Worm (Caenorhabditis elegans) whole organism, early embryonic: ENCODE measurements around the gene T25D1.2.

Experiments used
- ama-1 ChIP-seq: fragments of 150-350 bp; optimal IDR thresholded peaks from 2 replicates; lab custom pipeline; 2014
- sea-1 ChIP-seq: fragments of 200-800 bp; sonication (Bioruptor generic); conservative IDR thresholded peaks from 2 replicates; pipeline ENCODE4 v1.3.6; 2022; ENCODE audit warnings: missing genetic modification characterization, missing compliant biosample characterization

- TF ChIP-seq sea-1 (GFP tag; lab: Robert Waterston, UW) (no peak), ama-1 (no peak)
These were observed 35.1 kb upstream of the T25D1.2 start for ce11 chrX:16480232-16480631.
